Fruit fly (Drosophila melanogaster) whole organism, embryonic: ENCODE results near the gene alphaSnap.

Experiments
- Bgb ChIP-seq: fragments of 200-800 bp; sonication (Bioruptor generic); IDR thresholded peaks from 2 replicates; pipeline ENCODE4 v1.3.6; 2022; ENCODE audit warnings: missing biosample characterization, missing genetic modification characterization; ENCODE audit not compliant: partially characterized antibody
- CG10321 ChIP-seq: fragments of 200-800 bp; sonication (Bioruptor generic); IDR thresholded peaks from 2 replicates; pipeline ENCODE4 v1.3.6; 2022; ENCODE audit warnings: missing biosample characterization, missing genetic modification characterization
- CG10462 ChIP-seq: fragments of 200-800 bp; sonication (Bioruptor generic); optimal IDR thresholded peaks from 2 replicates; lab custom pipeline; 2016; ENCODE audit warnings: missing biosample characterization, missing genetic modification characterization
- CG11247 ChIP-seq: fragments of 200-800 bp; sonication (Bioruptor generic); IDR thresholded peaks from 2 replicates; pipeline ENCODE4 v1.3.6; 2022; ENCODE audit warnings: missing biosample characterization, missing genetic modification characterization
- CG13775 ChIP-seq: fragments of 200-800 bp; sonication (Bioruptor generic); optimal IDR thresholded peaks from 3 replicates; lab custom pipeline; 2017; ENCODE audit warnings: missing biosample characterization, mild to moderate bottlenecking, missing genetic modification characterization
- CG14050 ChIP-seq: fragments of 200-800 bp; sonication (Bioruptor generic); IDR thresholded peaks from 3 replicates; pipeline ENCODE4 v1.3.6; 2022; ENCODE audit warnings: missing biosample characterization, missing genetic modification characterization
- CG15269 ChIP-seq: fragments of 200-800 bp; sonication (Bioruptor generic); optimal IDR thresholded peaks from 2 replicates; lab custom pipeline; 2018; ENCODE audit warnings: missing biosample characterization, mild to moderate bottlenecking, missing genetic modification characterization, moderate library complexity
- CG15696 ChIP-seq: fragments of 200-800 bp; sonication (Bioruptor generic); optimal IDR thresholded peaks from 2 replicates; lab custom pipeline; 2019; ENCODE audit warnings: missing biosample characterization, mild to moderate bottlenecking, missing genetic modification characterization, moderate library complexity
- CG16779 ChIP-seq: fragments of 200-800 bp; sonication (Bioruptor generic); IDR thresholded peaks from 2 replicates; pipeline ENCODE4 v1.3.6; 2022; ENCODE audit warnings: missing biosample characterization, missing genetic modification characterization
- CG2129 ChIP-seq: fragments of 200-800 bp; sonication (Bioruptor generic); IDR thresholded peaks from 2 replicates; pipeline ENCODE4 v1.3.6; 2022; ENCODE audit warnings: missing biosample characterization, missing genetic modification characterization; ENCODE audit not compliant: partially characterized antibody
- CG31441 ChIP-seq: fragments of 200-800 bp; sonication (Bioruptor generic); IDR thresholded peaks from 2 replicates; pipeline ENCODE4 v1.3.6; 2022; ENCODE audit warnings: missing biosample characterization, missing genetic modification characterization
- CG3847 ChIP-seq: fragments of 200-800 bp; sonication (Bioruptor generic); IDR thresholded peaks from 2 replicates; pipeline ENCODE4 v1.3.6; 2022; ENCODE audit warnings: missing biosample characterization, missing genetic modification characterization
- CG4360 ChIP-seq: fragments of 200-800 bp; sonication (Bioruptor generic); IDR thresholded peaks from 2 replicates; pipeline ENCODE4 v1.3.6; 2022; ENCODE audit warnings: missing biosample characterization, missing genetic modification characterization
- CG4707 ChIP-seq: fragments of 200-800 bp; sonication (Bioruptor generic); optimal IDR thresholded peaks from 2 replicates; lab custom pipeline; 2018; ENCODE audit warnings: missing biosample characterization, mild to moderate bottlenecking, missing genetic modification characterization, moderate library complexity
- CG5245 ChIP-seq: fragments of 200-800 bp; sonication (Bioruptor generic); optimal IDR thresholded peaks from 3 replicates; lab custom pipeline; 2016; ENCODE audit warnings: missing biosample characterization, missing genetic modification characterization
- CG6683 ChIP-seq: fragments of 200-800 bp; sonication (Bioruptor generic); optimal IDR thresholded peaks from 2 replicates; lab custom pipeline; 2017; ENCODE audit warnings: missing biosample characterization, mild to moderate bottlenecking, missing genetic modification characterization, missing genetic modification reagents
- CG6765 ChIP-seq: fragments of 200-800 bp; sonication (Bioruptor generic); optimal IDR thresholded peaks from 3 replicates; lab custom pipeline; 2017; ENCODE audit warnings: missing biosample characterization, mild to moderate bottlenecking, missing genetic modification characterization
- CG8478 ChIP-seq: fragments of >200 bp; optimal IDR thresholded peaks from 2 replicates; lab custom pipeline; 2018
- CG9215 ChIP-seq: fragments of 200-800 bp; sonication (Bioruptor generic); IDR thresholded peaks from 2 replicates; pipeline ENCODE4 v1.3.6; 2022; ENCODE audit warnings: missing biosample characterization, missing genetic modification characterization
- E2f2 ChIP-seq: fragments of 200-800 bp; sonication (Bioruptor generic); IDR thresholded peaks from 2 replicates; pipeline ENCODE4 v1.3.6; 2022; ENCODE audit warnings: missing biosample characterization, missing genetic modification characterization
- Fer3 ChIP-seq: fragments of 200-800 bp; sonication (Bioruptor generic); optimal IDR thresholded peaks from 2 replicates; lab custom pipeline; 2018; ENCODE audit warnings: missing biosample characterization, mild to moderate bottlenecking, missing genetic modification characterization, moderate library complexity
- HLH54F ChIP-seq: fragments of 200-800 bp; sonication (Bioruptor generic); optimal IDR thresholded peaks from 3 replicates; lab custom pipeline; 2016; ENCODE audit warnings: missing biosample characterization, missing genetic modification characterization
- Lhr ChIP-seq: fragments of 200-800 bp; sonication (Bioruptor generic); optimal IDR thresholded peaks from 3 replicates; lab custom pipeline; 2017; ENCODE audit warnings: mild to moderate bottlenecking, missing biosample characterization, missing genetic modification reagents, missing genetic modification characterization
- Meics ChIP-seq: fragments of 200-800 bp; sonication (Bioruptor generic); optimal IDR thresholded peaks from 2 replicates; lab custom pipeline; 2017; ENCODE audit warnings: missing biosample characterization, mild to moderate bottlenecking, missing genetic modification characterization
- NFAT ChIP-seq: fragments of 200-800 bp; sonication (Bioruptor generic); IDR thresholded peaks from 2 replicates; pipeline ENCODE4 v1.3.6; 2022; ENCODE audit warnings: missing biosample characterization, missing genetic modification characterization
- Scr ChIP-seq: fragments of 200-800 bp; sonication (Bioruptor generic); IDR thresholded peaks from 2 replicates; pipeline ENCODE4 v1.3.6; 2022; ENCODE audit warnings: missing biosample characterization, missing genetic modification characterization; ENCODE audit not compliant: partially characterized antibody
- Sry-δ ChIP-seq: fragments of 200-800 bp; sonication (Bioruptor generic); optimal IDR thresholded peaks from 2 replicates; lab custom pipeline; 2016; ENCODE audit warnings: missing biosample characterization, missing genetic modification characterization
- bowl ChIP-seq: fragments of 200-800 bp; sonication (Bioruptor generic); IDR thresholded peaks from 2 replicates; pipeline ENCODE4 v1.3.6; 2022; ENCODE audit warnings: missing biosample characterization, missing genetic modification characterization
- cato ChIP-seq: fragments of 200-800 bp; sonication (Bioruptor generic); optimal IDR thresholded peaks from 2 replicates; lab custom pipeline; 2016; ENCODE audit warnings: missing biosample characterization, missing genetic modification characterization, borderline replicate concordance
- chinmo ChIP-seq: fragments of 200-800 bp; sonication (Bioruptor generic); IDR thresholded peaks from 4 replicates; pipeline ENCODE4 v1.3.6; 2022; ENCODE audit warnings: missing biosample characterization, missing genetic modification characterization; ENCODE audit not compliant: partially characterized antibody
- chn ChIP-seq: fragments of 200-800 bp; sonication (Bioruptor generic); optimal IDR thresholded peaks from 2 replicates; lab custom pipeline; 2016; ENCODE audit warnings: missing biosample characterization, missing genetic modification characterization
- dmrt99B ChIP-seq: fragments of 200-800 bp; sonication (Bioruptor generic); optimal IDR thresholded peaks from 2 replicates; lab custom pipeline; 2018; ENCODE audit warnings: missing biosample characterization, mild to moderate bottlenecking, missing genetic modification characterization, moderate library complexity
- eyg ChIP-seq: fragments of 200-800 bp; sonication (Bioruptor generic); optimal IDR thresholded peaks from 3 replicates; lab custom pipeline; 2016; ENCODE audit warnings: missing biosample characterization, missing genetic modification characterization
- fd3F ChIP-seq: fragments of 200-800 bp; sonication (Bioruptor generic); optimal IDR thresholded peaks from 2 replicates; lab custom pipeline; 2018; ENCODE audit warnings: missing biosample characterization, mild to moderate bottlenecking, missing genetic modification characterization, moderate library complexity
- ind ChIP-seq: fragments of 200-800 bp; sonication (Bioruptor generic); optimal IDR thresholded peaks from 3 replicates; lab custom pipeline; 2016; ENCODE audit warnings: missing biosample characterization, missing genetic modification characterization
- jing ChIP-seq: fragments of 200-800 bp; sonication (Bioruptor generic); optimal IDR thresholded peaks from 2 replicates; lab custom pipeline; 2018; ENCODE audit warnings: missing biosample characterization, mild to moderate bottlenecking, missing genetic modification characterization
- lov ChIP-seq, 2 experiments: fragments of 200-800 bp in 1 of 2; fragments of >200 bp in 1 of 2; sonication (Bioruptor generic) in 1 of 2; IDR thresholded peaks in 1 of 2; optimal IDR thresholded peaks in 1 of 2; 2 replicates in 1 of 2; 3 replicates in 1 of 2; pipeline versions ENCODE4 v1.3.6 to Lab custom; 2017 to 2022; ENCODE audit warnings: missing biosample characterization in 1 of 2, missing genetic modification characterization in 1 of 2
- mirr ChIP-seq: fragments of 200-800 bp; sonication (Bioruptor generic); optimal IDR thresholded peaks from 3 replicates; lab custom pipeline; 2018; ENCODE audit warnings: missing biosample characterization, mild to moderate bottlenecking, missing genetic modification characterization
- odd ChIP-seq: fragments of 200-800 bp; sonication (Bioruptor generic); optimal IDR thresholded peaks from 2 replicates; lab custom pipeline; 2017; ENCODE audit warnings: missing biosample characterization, mild to moderate bottlenecking, missing genetic modification characterization
- onecut ChIP-seq: fragments of 200-800 bp; sonication (Bioruptor generic); IDR thresholded peaks from 2 replicates; pipeline ENCODE4 v1.3.6; 2022; ENCODE audit warnings: missing biosample characterization, missing genetic modification characterization
- pzg ChIP-seq: fragments of 200-800 bp; sonication (Bioruptor generic); optimal IDR thresholded peaks from 3 replicates; lab custom pipeline; 2018; ENCODE audit warnings: missing biosample characterization, mild to moderate bottlenecking, missing genetic modification characterization, moderate library complexity
- row ChIP-seq: fragments of 200-800 bp; sonication (Bioruptor generic); IDR thresholded peaks from 3 replicates; pipeline ENCODE4 v1.3.6; 2022; ENCODE audit warnings: missing biosample characterization, missing genetic modification characterization
- sd ChIP-seq: fragments of 200-800 bp; sonication (Bioruptor generic); optimal IDR thresholded peaks from 3 replicates; lab custom pipeline; 2018; ENCODE audit warnings: missing biosample characterization, mild to moderate bottlenecking, missing genetic modification characterization, moderate library complexity
- sens ChIP-seq: fragments of 200-800 bp; sonication (Bioruptor generic); peaks from one replicate; lab custom pipeline; 2016; ENCODE audit warnings: missing biosample characterization, missing genetic modification characterization
- sisA ChIP-seq: fragments of 200-800 bp; sonication (Bioruptor generic); IDR thresholded peaks from 2 replicates; pipeline ENCODE4 v1.3.6; 2022; ENCODE audit warnings: missing biosample characterization, missing genetic modification characterization
- tna ChIP-seq: fragments of 200-800 bp; sonication (Bioruptor generic); IDR thresholded peaks from 2 replicates; pipeline ENCODE4 v1.3.6; 2022; ENCODE audit warnings: missing biosample characterization, missing genetic modification characterization; ENCODE audit not compliant: partially characterized antibody
- tx ChIP-seq: fragments of 200-800 bp; sonication (Bioruptor generic); optimal IDR thresholded peaks from 2 replicates; lab custom pipeline; 2016; ENCODE audit warnings: missing biosample characterization, missing genetic modification characterization
- zen2 ChIP-seq: fragments of 200-800 bp; sonication (Bioruptor generic); IDR thresholded peaks from 3 replicates; pipeline ENCODE4 v1.3.6; 2022; ENCODE audit warnings: missing biosample characterization, missing genetic modification characterization; ENCODE audit not compliant: partially characterized antibody

The alphaSnap gene

DNA sequence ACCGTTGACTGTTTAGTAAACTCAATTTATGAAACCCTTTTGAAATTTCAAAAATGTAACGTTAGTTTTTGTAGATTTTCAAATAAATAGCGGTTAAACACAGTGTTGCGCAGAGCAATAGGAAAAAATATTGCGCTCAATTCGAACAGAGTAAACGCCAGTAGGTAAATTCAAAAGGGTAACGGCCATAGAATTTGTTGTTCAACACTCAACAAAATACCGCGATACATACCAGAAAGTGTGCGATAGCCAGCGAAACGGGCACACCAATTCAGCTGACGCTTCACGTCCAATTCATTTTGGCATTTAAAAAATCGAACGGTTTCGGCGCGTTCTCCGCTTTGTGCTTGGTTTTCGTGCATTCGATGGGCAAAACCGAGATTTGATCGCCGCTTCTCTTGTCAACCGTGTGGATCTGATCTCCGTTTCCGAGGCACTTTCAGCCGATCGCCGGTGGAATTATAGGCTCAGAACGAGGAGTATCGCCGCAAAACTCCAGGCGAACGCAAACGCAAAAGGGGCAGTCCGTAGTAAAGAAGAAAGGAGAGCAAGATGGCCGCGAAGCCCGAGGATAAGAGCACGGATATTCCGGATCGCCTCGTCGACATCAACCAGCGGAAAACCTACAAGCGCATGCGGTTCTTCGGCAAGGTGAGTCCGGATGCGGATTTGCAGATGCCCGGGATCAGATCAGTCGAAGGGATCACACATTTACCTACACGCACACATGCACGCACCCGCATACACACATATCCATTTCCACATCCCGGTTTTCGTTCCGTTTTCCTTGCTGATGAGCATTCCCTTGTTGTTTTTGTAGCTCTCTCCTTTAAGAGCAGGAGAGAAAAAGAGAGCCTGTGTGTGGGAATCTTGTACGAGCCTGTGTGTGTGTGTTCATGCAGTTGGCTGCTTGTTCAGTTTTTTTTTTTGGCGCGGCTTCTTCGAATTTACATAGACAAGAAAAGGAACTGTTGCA is 3.4 kb upstream of the alphaSnap start (continued):
- TF ChIP-seq CG8478 (lab: Kevin White, UChicago) (peak; percentile 71), Scr (peak; percentile 88), CG6765 (GFP tag; lab: Kevin White, UChicago) (no peak), bowl (GFP tag; lab: Robert Waterston, UW) (no peak), Meics (GFP tag; lab: Kevin White, UChicago) (peak; percentile 5), CG9215 (GFP tag; lab: Robert Waterston, UW) (no peak), fd3F (GFP tag; lab: Kevin White, UChicago) (no peak), HLH54F (GFP tag; lab: Kevin White, UChicago) (peak; percentile 65), Lhr (GFP tag; lab: Kevin White, UChicago) (peak; percentile 80), sd (tag; lab: Kevin White, UChicago) (no peak), CG16779 (GFP tag; lab: Robert Waterston, UW) (no peak), Sry-δ (GFP tag; lab: Kevin White, UChicago) (peak; percentile 79), CG2129 (GFP tag; lab: Robert Waterston, UW) (peak; percentile 68), chn (GFP tag; lab: Kevin White, UChicago) (peak; percentile 27), cato (GFP tag; lab: Kevin White, UChicago) (no peak), sens (GFP tag; lab: Kevin White, UChicago) (peak; percentile 89), onecut (GFP tag; lab: Robert Waterston, UW) (peak; percentile 60), tx (peak; percentile 53), lov (optimal IDR thresholded peaks at IDR 0.05; lab: Kevin White, UChicago) (no peak), lov (GFP tag; IDR thresholded peaks at IDR 0.05; lab: Robert Waterston, UW) (no peak), E2f2 (GFP tag; lab: Robert Waterston, UW) (peak; percentile 95), Bgb (GFP tag; lab: Robert Waterston, UW) (peak; percentile 90), CG6683 (no peak), CG13775 (GFP tag; lab: Kevin White, UChicago) (peak; percentile 37), eyg (GFP tag; lab: Kevin White, UChicago) (no peak), CG11247 (GFP tag; lab: Robert Waterston, UW) (peak; percentile 57), dmrt99B (tag; lab: Kevin White, UChicago) (no peak), NFAT (GFP tag; lab: Robert Waterston, UW) (no peak), mirr (GFP tag; lab: Kevin White, UChicago) (no peak), zen2 (GFP tag; lab: Robert Waterston, UW) (no peak; the same call in 2 of the 3 replicates), CG3847 (peak; percentile 89), ind (GFP tag; lab: Kevin White, UChicago) (peak; percentile 35), jing (no peak), CG10462 (no peak), CG4707 (GFP tag; lab: Kevin White, UChicago) (no peak), sisA (GFP tag; lab: Robert Waterston, UW) (peak; percentile 38; the same call in 1 of the 2 replicates), CG10321 (GFP tag; lab: Robert Waterston, UW) (no peak), CG31441 (GFP tag; lab: Robert Waterston, UW) (no peak), row (GFP tag; lab: Robert Waterston, UW) (peak; percentile 49; the same call in 2 of the 3 replicates), tna (peak; percentile 53; the same call in 1 of the 2 replicates), CG14050 (GFP tag; lab: Robert Waterston, UW) (0 out of 3 replicates have a peak, but pooled peaks have one; percentile 14), CG15269 (tag; lab: Kevin White, UChicago) (no peak), Fer3 (tag; lab: Kevin White, UChicago) (peak; percentile 7), CG5245 (GFP tag; lab: Kevin White, UChicago) (no peak), CG4360 (GFP tag; lab: Robert Waterston, UW) (peak; percentile 94), CG15696 (no peak), odd (GFP tag; lab: Kevin White, UChicago) (no peak), pzg (GFP tag; lab: Kevin White, UChicago) (peak; percentile 95), chinmo (GFP tag; lab: Robert Waterston, UW) (no peak)
